Fruit fly (Drosophila melanogaster) whole organism, embryonic: Measurements from ENCODE around the gene Cdc37.

Source experiments
- Asciz ChIP-seq: fragments of 200-800 bp; sonication (Bioruptor generic); optimal IDR thresholded peaks from 2 replicates; lab custom pipeline; 2017; ENCODE audit warnings: missing biosample characterization, mild to moderate bottlenecking, missing genetic modification characterization, missing genetic modification reagents
- B-H2 ChIP-seq: fragments of 200-800 bp; sonication (Bioruptor generic); optimal IDR thresholded peaks from 2 replicates; lab custom pipeline; 2018; ENCODE audit warnings: missing biosample characterization, mild to moderate bottlenecking, missing genetic modification characterization
- CG10267 ChIP-seq: fragments of 200-800 bp; sonication (Bioruptor generic); optimal IDR thresholded peaks from 2 replicates; lab custom pipeline; 2018; ENCODE audit warnings: missing biosample characterization, mild to moderate bottlenecking, missing genetic modification characterization, moderate library complexity
- CG13296 ChIP-seq: fragments of 200-800 bp; sonication (Bioruptor generic); optimal IDR thresholded peaks from 3 replicates; lab custom pipeline; 2018; ENCODE audit warnings: missing biosample characterization, mild to moderate bottlenecking, missing genetic modification characterization
- CG18599 ChIP-seq: fragments of 200-800 bp; sonication (Bioruptor generic); optimal IDR thresholded peaks from 3 replicates; lab custom pipeline; 2017; ENCODE audit warnings: missing biosample characterization, missing genetic modification characterization, mild to moderate bottlenecking, moderate library complexity, missing genetic modification reagents
- CG2120 ChIP-seq: fragments of 200-800 bp; sonication (Bioruptor generic); optimal IDR thresholded peaks from 3 replicates; lab custom pipeline; 2016; ENCODE audit warnings: missing biosample characterization, missing genetic modification characterization
- CG31441 ChIP-seq: fragments of 200-800 bp; sonication (Bioruptor generic); IDR thresholded peaks from 2 replicates; pipeline ENCODE4 v1.3.6; 2022; ENCODE audit warnings: missing biosample characterization, missing genetic modification characterization
- CG34376 ChIP-seq: fragments of 200-800 bp; sonication (Bioruptor generic); optimal IDR thresholded peaks from 2 replicates; lab custom pipeline; 2018; ENCODE audit warnings: missing biosample characterization, mild to moderate bottlenecking, missing genetic modification characterization
- CG3995 ChIP-seq: fragments of 200-800 bp; sonication (Bioruptor generic); optimal IDR thresholded peaks from 3 replicates; lab custom pipeline; 2016; ENCODE audit warnings: missing biosample characterization, missing genetic modification characterization
- CG4404 ChIP-seq: fragments of 200-800 bp; sonication (Bioruptor generic); IDR thresholded peaks from 2 replicates; pipeline ENCODE4 v1.3.6; 2022; ENCODE audit warnings: missing biosample characterization, missing genetic modification characterization
- CG5953 ChIP-seq: fragments of 200-800 bp; sonication (Bioruptor generic); IDR thresholded peaks from 2 replicates; pipeline ENCODE4 v1.3.6; 2022; ENCODE audit warnings: missing biosample characterization, missing genetic modification characterization
- CG6272 ChIP-seq: fragments of 200-800 bp; sonication (Bioruptor generic); IDR thresholded peaks from 2 replicates; pipeline ENCODE4 v1.3.6; 2022; ENCODE audit warnings: missing biosample characterization, missing genetic modification characterization
- CG6654 ChIP-seq: fragments of 200-800 bp; sonication (Bioruptor generic); optimal IDR thresholded peaks from 2 replicates; lab custom pipeline; 2017; ENCODE audit warnings: missing biosample characterization, mild to moderate bottlenecking, missing genetic modification characterization
- CG6683 ChIP-seq: fragments of 200-800 bp; sonication (Bioruptor generic); optimal IDR thresholded peaks from 2 replicates; lab custom pipeline; 2017; ENCODE audit warnings: missing biosample characterization, mild to moderate bottlenecking, missing genetic modification characterization, missing genetic modification reagents
- CG7372 ChIP-seq: fragments of 200-800 bp; sonication (Bioruptor generic); IDR thresholded peaks from 2 replicates; pipeline ENCODE4 v1.3.6; 2022; ENCODE audit warnings: missing biosample characterization, missing genetic modification characterization
- CG8290 ChIP-seq, 3 experiments: fragments of 200-800 bp; sonication (Bioruptor generic); optimal IDR thresholded peaks; 2 replicates each; lab custom pipeline; 2016 to 2019; ENCODE audit warnings: missing biosample characterization in 3 of 3, missing genetic modification characterization in 3 of 3, mild to moderate bottlenecking in 2 of 3, moderate library complexity in 1 of 3
- CG9932 ChIP-seq: fragments of 200-800 bp; sonication (Bioruptor generic); IDR thresholded peaks from 2 replicates; pipeline ENCODE4 v1.3.6; 2022; ENCODE audit warnings: missing biosample characterization, missing genetic modification characterization
- D19A ChIP-seq: fragments of 200-800 bp; optimal IDR thresholded peaks from 3 replicates; lab custom pipeline; 2019; ENCODE audit warnings: missing biosample characterization, mild to moderate bottlenecking, missing genetic modification characterization, moderate library complexity
- Drgx ChIP-seq: fragments of 200-800 bp; sonication (Bioruptor generic); IDR thresholded peaks from 2 replicates; pipeline ENCODE4 v1.3.6; 2022; ENCODE audit warnings: missing biosample characterization, missing genetic modification characterization
- Ets97D ChIP-seq: fragments of 200-800 bp; sonication (Bioruptor generic); optimal IDR thresholded peaks from 3 replicates; lab custom pipeline; 2016; ENCODE audit warnings: missing biosample characterization, missing genetic modification characterization
- Hmr ChIP-seq: fragments of 200-800 bp; sonication (Bioruptor generic); optimal IDR thresholded peaks from 3 replicates; lab custom pipeline; 2017; ENCODE audit warnings: mild to moderate bottlenecking, missing biosample characterization, missing genetic modification reagents, missing genetic modification characterization
- Med ChIP-seq: fragments of 200-800 bp; sonication (Bioruptor generic); peaks from one replicate; lab custom pipeline; 2016; ENCODE audit warnings: missing biosample characterization, missing genetic modification characterization, mild to moderate bottlenecking, inconsistent platforms, moderate library complexity
- Nf-YC ChIP-seq: fragments of 200-800 bp; optimal IDR thresholded peaks from 3 replicates; lab custom pipeline; 2019; ENCODE audit warnings: missing biosample characterization, mild to moderate bottlenecking, missing genetic modification characterization, moderate library complexity
- NfI ChIP-seq: fragments of 200-800 bp; sonication (Bioruptor generic); optimal IDR thresholded peaks from 3 replicates; lab custom pipeline; 2018; ENCODE audit warnings: missing biosample characterization, mild to moderate bottlenecking, missing genetic modification characterization, moderate library complexity
- Optix ChIP-seq: fragments of 200-800 bp; sonication (Bioruptor generic); IDR thresholded peaks from 3 replicates; pipeline ENCODE4 v1.3.6; 2022; ENCODE audit warnings: missing biosample characterization, missing genetic modification characterization
- Rfx ChIP-seq: fragments of 200-800 bp; sonication (Bioruptor generic); IDR thresholded peaks from 2 replicates; pipeline ENCODE4 v1.3.6; 2022; ENCODE audit warnings: missing biosample characterization, missing genetic modification characterization
- Sry-β ChIP-seq: fragments of 200-800 bp; sonication (Bioruptor generic); optimal IDR thresholded peaks from 2 replicates; lab custom pipeline; 2018; ENCODE audit warnings: missing biosample characterization, mild to moderate bottlenecking, missing genetic modification characterization, moderate library complexity
- Trl ChIP-seq, 3 experiments: fragments of >200 bp in 2 of 3; fragments of 200-800 bp in 1 of 3; sonication (Bioruptor generic) in 1 of 3; optimal IDR thresholded peaks; 2 replicates in 1 of 3; 3 replicates in 2 of 3; lab custom pipeline; 2016 to 2017; ENCODE audit warnings: missing biosample characterization in 1 of 3, missing genetic modification characterization in 1 of 3
- abd-A ChIP-seq: fragments of 200-800 bp; sonication (Bioruptor generic); optimal IDR thresholded peaks from 3 replicates; lab custom pipeline; 2019; ENCODE audit warnings: missing biosample characterization, mild to moderate bottlenecking, missing genetic modification characterization, moderate library complexity
- bigmax ChIP-seq: fragments of 200-800 bp; sonication (Bioruptor generic); optimal IDR thresholded peaks from 2 replicates; lab custom pipeline; 2018; ENCODE audit warnings: missing biosample characterization, mild to moderate bottlenecking, missing genetic modification characterization
- danr ChIP-seq: fragments of 200-800 bp; sonication (Bioruptor generic); IDR thresholded peaks from 2 replicates; pipeline ENCODE4 v1.3.6; 2022; ENCODE audit warnings: missing biosample characterization, missing genetic modification characterization
- dpn ChIP-seq, 2 experiments: fragments of 200-800 bp; sonication (Bioruptor generic); optimal IDR thresholded peaks; 3 replicates each; lab custom pipeline; 2016; ENCODE audit warnings: missing biosample characterization in 2 of 2, missing genetic modification characterization in 2 of 2
- ewg ChIP-seq: fragments of 200-800 bp; sonication (Bioruptor generic); optimal IDR thresholded peaks from 3 replicates; lab custom pipeline; 2017; ENCODE audit warnings: mild to moderate bottlenecking, missing biosample characterization, missing genetic modification reagents, missing genetic modification characterization
- gem ChIP-seq: fragments of 200-800 bp; sonication (Bioruptor generic); optimal IDR thresholded peaks from 2 replicates; lab custom pipeline; 2019; ENCODE audit warnings: missing biosample characterization, mild to moderate bottlenecking, missing genetic modification characterization, moderate library complexity
- kni ChIP-seq: fragments of 200-800 bp; sonication (Bioruptor generic); optimal IDR thresholded peaks from 3 replicates; lab custom pipeline; 2017; ENCODE audit warnings: mild to moderate bottlenecking, missing biosample characterization, missing genetic modification reagents, missing genetic modification characterization
- lmd ChIP-seq: fragments of 200-800 bp; sonication (Bioruptor generic); IDR thresholded peaks from 2 replicates; pipeline ENCODE4 v1.3.6; 2022; ENCODE audit warnings: missing biosample characterization, missing genetic modification characterization
- odd ChIP-seq: fragments of 200-800 bp; sonication (Bioruptor generic); optimal IDR thresholded peaks from 2 replicates; lab custom pipeline; 2017; ENCODE audit warnings: missing biosample characterization, mild to moderate bottlenecking, missing genetic modification characterization
- onecut ChIP-seq: fragments of 200-800 bp; sonication (Bioruptor generic); IDR thresholded peaks from 2 replicates; pipeline ENCODE4 v1.3.6; 2022; ENCODE audit warnings: missing biosample characterization, missing genetic modification characterization
- prd ChIP-seq, 3 experiments: fragments of >200 bp in 2 of 3; fragments of 200-800 bp in 1 of 3; sonication (Bioruptor generic) in 1 of 3; optimal IDR thresholded peaks in 2 of 3; IDR thresholded peaks in 1 of 3; 2 replicates in 2 of 3; 3 replicates in 1 of 3; pipeline versions ENCODE4 v1.3.6 to Lab custom; 2017 to 2022; ENCODE audit warnings: missing biosample characterization in 1 of 3, missing genetic modification characterization in 1 of 3
- pum ChIP-seq: fragments of 200-800 bp; sonication (Bioruptor generic); optimal IDR thresholded peaks from 2 replicates; lab custom pipeline; 2016; ENCODE audit warnings: missing biosample characterization, missing genetic modification characterization
- pzg ChIP-seq: fragments of 200-800 bp; sonication (Bioruptor generic); optimal IDR thresholded peaks from 3 replicates; lab custom pipeline; 2018; ENCODE audit warnings: missing biosample characterization, mild to moderate bottlenecking, missing genetic modification characterization, moderate library complexity
- row ChIP-seq: fragments of 200-800 bp; sonication (Bioruptor generic); IDR thresholded peaks from 3 replicates; pipeline ENCODE4 v1.3.6; 2022; ENCODE audit warnings: missing biosample characterization, missing genetic modification characterization
- seq ChIP-seq: fragments of 200-800 bp; sonication (Bioruptor generic); IDR thresholded peaks from 2 replicates; pipeline ENCODE4 v1.3.6; 2022; ENCODE audit warnings: missing biosample characterization, missing genetic modification characterization
- tna ChIP-seq: fragments of 200-800 bp; sonication (Bioruptor generic); IDR thresholded peaks from 2 replicates; pipeline ENCODE4 v1.3.6; 2022; ENCODE audit warnings: missing biosample characterization, missing genetic modification characterization; ENCODE audit not compliant: partially characterized antibody
- unc-4 ChIP-seq: fragments of 200-800 bp; sonication (Bioruptor generic); IDR thresholded peaks from 2 replicates; pipeline ENCODE4 v1.3.6; 2022; ENCODE audit warnings: missing biosample characterization, missing genetic modification characterization; ENCODE audit not compliant: partially characterized antibody

The Cdc37 gene

DNA sequence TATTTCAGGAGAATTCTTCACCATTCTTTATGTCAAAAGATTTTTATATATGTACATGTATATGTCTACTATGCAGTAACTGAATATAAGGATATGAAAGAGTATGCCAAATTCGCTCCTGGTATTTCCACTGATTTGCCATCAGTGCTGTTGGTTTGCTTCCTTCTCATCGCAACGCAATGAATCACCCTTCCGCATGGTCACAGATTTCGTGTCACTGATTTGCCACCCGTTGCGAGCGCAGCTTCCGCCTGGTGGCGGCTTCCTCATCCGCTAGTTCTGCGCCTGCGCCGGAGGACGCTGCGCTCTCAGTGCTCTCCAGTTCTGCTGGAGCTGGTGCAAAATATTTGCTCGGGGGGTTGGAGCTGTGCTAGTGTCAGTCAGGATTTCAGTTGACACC is 47.0 kb upstream of the Cdc37 start:
- TF ChIP-seq row (GFP tag; lab: Robert Waterston, UW) (peak; percentile 58), Ets97D (GFP tag; lab: Kevin White, UChicago) (peak; percentile 49), D19A (tag; lab: Kevin White, UChicago) (peak; percentile 69), Trl (optimal IDR thresholded peaks at IDR 0.05; lab: Kevin White, UChicago) (peak; percentile 22 to 32), Trl (GFP tag; optimal IDR thresholded peaks at IDR 0.05; lab: Kevin White, UChicago) (no peak), prd (optimal IDR thresholded peaks at IDR 0.05; lab: Kevin White, UChicago) (no peak), prd (GFP tag; IDR thresholded peaks at IDR 0.05; lab: Robert Waterston, UW) (no peak), CG8290 (GFP tag; optimal IDR thresholded peaks at IDR 0.05; lab: Kevin White, UChicago) (no peak), CG8290 (tag; optimal IDR thresholded peaks at IDR 0.05; lab: Kevin White, UChicago) (peak in 1 of 2 experiments; percentile 46), CG9932 (GFP tag; lab: Robert Waterston, UW) (peak; percentile 12; the same call in 1 of the 2 replicates), odd (no peak), pzg (GFP tag; lab: Kevin White, UChicago) (peak; percentile 8), pum (GFP tag; lab: Kevin White, UChicago) (no peak), onecut (GFP tag; lab: Robert Waterston, UW) (0 out of 2 replicates have a peak, but pooled peaks have one; percentile 35), NfI (peak; percentile 10), Rfx (GFP tag; lab: Robert Waterston, UW) (0 out of 2 replicates have a peak, but pooled peaks have one; percentile 15), B-H2 (GFP tag; lab: Kevin White, UChicago) (peak; percentile 2), unc-4 (GFP tag; lab: Robert Waterston, UW) (0 out of 2 replicates have a peak, but pooled peaks have one; percentile 14), Hmr (GFP tag; lab: Kevin White, UChicago) (peak; percentile 38), CG4404 (GFP tag; lab: Robert Waterston, UW) (no peak), seq (GFP tag; lab: Robert Waterston, UW) (peak; percentile 70), Drgx (GFP tag; lab: Robert Waterston, UW) (no peak), abd-A (tag; lab: Kevin White, UChicago) (peak; percentile 27), CG18599 (GFP tag; lab: Kevin White, UChicago) (peak; percentile 14), ewg (GFP tag; lab: Kevin White, UChicago) (peak; percentile 98), kni (GFP tag; lab: Kevin White, UChicago) (no peak), Med (GFP tag; lab: Kevin White, UChicago) (peak; percentile 88), Sry-β (peak; percentile 20), CG10267 (tag; lab: Kevin White, UChicago) (no peak), CG3995 (GFP tag; lab: Kevin White, UChicago) (peak; percentile 94), Nf-YC (peak; percentile 12), CG2120 (GFP tag; lab: Kevin White, UChicago) (peak; percentile 17), lmd (peak; percentile 27; the same call in 1 of the 2 replicates)

DNA sequence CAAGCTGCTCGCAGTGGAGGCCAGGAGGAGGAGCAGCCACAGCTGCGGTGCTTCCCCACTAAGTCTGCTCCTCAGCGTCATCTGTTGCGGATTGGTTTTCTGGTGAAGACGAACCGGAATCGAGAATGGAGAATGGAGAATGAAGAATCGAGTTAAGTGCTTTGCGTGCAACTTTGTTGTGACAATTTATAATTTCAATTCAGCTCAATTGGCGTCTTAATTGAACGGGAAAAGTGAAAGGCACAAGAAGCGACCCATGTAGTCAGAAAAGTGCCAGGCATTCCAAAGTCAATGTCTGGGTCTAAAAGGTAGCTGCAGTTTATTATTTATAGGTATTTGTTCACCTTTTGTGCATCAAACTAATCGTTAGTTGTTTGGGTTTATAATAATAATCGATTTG is 40.9 kb upstream of the Cdc37 start:
- TF ChIP-seq bigmax: no peak
- TF ChIP-seq CG6654 (GFP tag; lab: Kevin White, UChicago): no peak
- TF ChIP-seq gem (tag; lab: Kevin White, UChicago): no peak
- TF ChIP-seq CG8290 (GFP tag; optimal IDR thresholded peaks at IDR 0.05; lab: Kevin White, UChicago): no peak
- no peak for TF ChIP-seq CG8290 (tag; optimal IDR thresholded peaks at IDR 0.05; lab: Kevin White, UChicago)
- no peak for TF ChIP-seq CG7372 (GFP tag; lab: Robert Waterston, UW)
- no peak for TF ChIP-seq tna
- TF ChIP-seq CG6683 (GFP tag; lab: Kevin White, UChicago): no peak
- TF ChIP-seq CG34376 (GFP tag; lab: Kevin White, UChicago): no peak
- no peak for TF ChIP-seq CG6272 (GFP tag; lab: Robert Waterston, UW)
- no peak for TF ChIP-seq CG13296 (GFP tag; lab: Kevin White, UChicago)
- TF ChIP-seq CG31441 (GFP tag; lab: Robert Waterston, UW): no peak
- TF ChIP-seq CG5953 (GFP tag; lab: Robert Waterston, UW): no peak
- no peak for TF ChIP-seq Asciz
- no peak for TF ChIP-seq danr (GFP tag; lab: Robert Waterston, UW)
- no peak for TF ChIP-seq Optix (GFP tag; lab: Robert Waterston, UW)
- no peak for TF ChIP-seq dpn (GFP tag; optimal IDR thresholded peaks at IDR 0.05; lab: Kevin White, UChicago)
